Fruit fly (Drosophila melanogaster) whole organism, prepupa: Measurements from ENCODE around the gene Prp18.
A peak's percentile ranks its signal among the peaks of the same experiment; 100 is the strongest.

Experiments used
- Blimp-1 ChIP-seq: fragments of 200-800 bp; sonication (Bioruptor generic); optimal IDR thresholded peaks from 3 replicates; lab custom pipeline; 2017; ENCODE audit warnings: missing biosample characterization, missing genetic modification characterization, mild to moderate bottlenecking, moderate library complexity, missing genetic modification reagents
- CG10631 ChIP-seq: fragments of 200-800 bp; sonication (Bioruptor generic); optimal IDR thresholded peaks from 2 replicates; lab custom pipeline; 2016; ENCODE audit warnings: missing biosample characterization, missing genetic modification characterization
- CG10669 ChIP-seq: fragments of 200-800 bp; sonication (Bioruptor generic); optimal IDR thresholded peaks from 3 replicates; lab custom pipeline; 2018; ENCODE audit warnings: missing biosample characterization, mild to moderate bottlenecking, missing genetic modification characterization, moderate library complexity
- CG11294 ChIP-seq: fragments of 200-800 bp; sonication (Bioruptor generic); IDR thresholded peaks from 2 replicates; pipeline ENCODE4 v1.3.6; 2022; ENCODE audit warnings: missing biosample characterization, missing genetic modification characterization
- CG11902 ChIP-seq: fragments of 200-800 bp; sonication (Bioruptor generic); optimal IDR thresholded peaks from 3 replicates; lab custom pipeline; 2016; ENCODE audit warnings: missing biosample characterization, missing genetic modification characterization
- CG1621 ChIP-seq: fragments of 200-800 bp; sonication (Bioruptor generic); optimal IDR thresholded peaks from 3 replicates; lab custom pipeline; 2018; ENCODE audit warnings: missing biosample characterization, mild to moderate bottlenecking, missing genetic modification characterization
- CG16779 ChIP-seq: fragments of 200-800 bp; sonication (Bioruptor generic); optimal IDR thresholded peaks from 3 replicates; lab custom pipeline; 2017; ENCODE audit warnings: missing biosample characterization, mild to moderate bottlenecking, missing genetic modification characterization
- CG3032 ChIP-seq: fragments of 200-800 bp; optimal IDR thresholded peaks from 2 replicates; lab custom pipeline; 2019; ENCODE audit warnings: missing biosample characterization, mild to moderate bottlenecking, missing genetic modification characterization, moderate library complexity
- CG31627 ChIP-seq: fragments of 200-800 bp; sonication (Bioruptor generic); optimal IDR thresholded peaks from 3 replicates; lab custom pipeline; 2016; ENCODE audit warnings: missing biosample characterization, missing genetic modification characterization
- CG32006 ChIP-seq: fragments of 200-800 bp; sonication (Bioruptor generic); optimal IDR thresholded peaks from 3 replicates; lab custom pipeline; 2017; ENCODE audit warnings: missing biosample characterization, mild to moderate bottlenecking, missing genetic modification characterization
- CG34406 ChIP-seq: fragments of 200-800 bp; sonication (Bioruptor generic); optimal IDR thresholded peaks from 3 replicates; lab custom pipeline; 2016; ENCODE audit warnings: missing biosample characterization, missing genetic modification characterization
- CG4318 ChIP-seq: fragments of 200-800 bp; sonication (Bioruptor generic); optimal IDR thresholded peaks from 3 replicates; lab custom pipeline; 2017; ENCODE audit warnings: missing biosample characterization, mild to moderate bottlenecking, missing genetic modification characterization
- CG6163 ChIP-seq: fragments of 200-800 bp; sonication (Bioruptor generic); IDR thresholded peaks from 3 replicates; pipeline ENCODE4 v1.3.6; 2022; ENCODE audit warnings: missing biosample characterization, missing genetic modification characterization
- CG6276 ChIP-seq: fragments of 200-800 bp; sonication (Bioruptor generic); optimal IDR thresholded peaks from 2 replicates; lab custom pipeline; 2017; ENCODE audit warnings: missing biosample characterization, mild to moderate bottlenecking, missing genetic modification characterization
- CG6792 ChIP-seq: fragments of 200-800 bp; sonication (Bioruptor generic); optimal IDR thresholded peaks from 3 replicates; lab custom pipeline; 2016; ENCODE audit warnings: missing biosample characterization, missing genetic modification characterization
- CG6854 ChIP-seq: fragments of 200-800 bp; sonication (Bioruptor generic); optimal IDR thresholded peaks from 2 replicates; lab custom pipeline; 2017; ENCODE audit warnings: missing biosample characterization, mild to moderate bottlenecking, missing genetic modification characterization
- CG7368 ChIP-seq: fragments of 200-800 bp; sonication (Bioruptor generic); optimal IDR thresholded peaks from 3 replicates; lab custom pipeline; 2016; ENCODE audit warnings: missing biosample characterization, missing genetic modification characterization
- CG8119 ChIP-seq: fragments of 200-800 bp; sonication (Bioruptor generic); IDR thresholded peaks from 3 replicates; pipeline ENCODE4 v1.3.6; 2022; ENCODE audit warnings: missing biosample characterization, missing genetic modification characterization
- CG8319 ChIP-seq: fragments of 200-800 bp; sonication (Bioruptor generic); optimal IDR thresholded peaks from 3 replicates; lab custom pipeline; 2016; ENCODE audit warnings: missing biosample characterization, missing genetic modification characterization
- CG9139 ChIP-seq: fragments of 200-800 bp; sonication (Bioruptor generic); optimal IDR thresholded peaks from 3 replicates; lab custom pipeline; 2017; ENCODE audit warnings: missing biosample characterization, mild to moderate bottlenecking, missing genetic modification characterization
- Eip75B ChIP-seq: fragments of 200-800 bp; sonication (Bioruptor generic); optimal IDR thresholded peaks from 3 replicates; lab custom pipeline; 2016; ENCODE audit warnings: missing biosample characterization, missing genetic modification characterization
- Eip78C ChIP-seq: fragments of 200-800 bp; sonication (Bioruptor generic); peaks from one replicate; lab custom pipeline; 2016; ENCODE audit warnings: missing biosample characterization, missing genetic modification characterization
- Ets21C ChIP-seq: fragments of 200-800 bp; sonication (Bioruptor generic); optimal IDR thresholded peaks from 3 replicates; lab custom pipeline; 2016; ENCODE audit warnings: missing biosample characterization, missing genetic modification characterization
- Ets96B ChIP-seq: fragments of 200-800 bp; optimal IDR thresholded peaks from 2 replicates; lab custom pipeline; 2019; ENCODE audit warnings: missing biosample characterization, mild to moderate bottlenecking, missing genetic modification characterization, moderate library complexity
- Gug ChIP-seq: fragments of 200-800 bp; sonication (Bioruptor generic); IDR thresholded peaks from 2 replicates; pipeline ENCODE4 v1.3.6; 2022; ENCODE audit warnings: missing biosample characterization, missing genetic modification characterization
- Hr38 ChIP-seq: sonication (Bioruptor generic); optimal IDR thresholded peaks from 2 replicates; lab custom pipeline; 2016; ENCODE audit warnings: missing biosample characterization, missing genetic modification characterization
- Hr39 ChIP-seq: fragments of 200-800 bp; sonication (Bioruptor generic); optimal IDR thresholded peaks from 2 replicates; lab custom pipeline; 2016; ENCODE audit warnings: missing biosample characterization, missing genetic modification characterization
- Met ChIP-seq: fragments of 200-800 bp; sonication (Bioruptor generic); optimal IDR thresholded peaks from 3 replicates; lab custom pipeline; 2016; ENCODE audit warnings: missing biosample characterization, missing genetic modification characterization
- OdsH ChIP-seq: fragments of 200-800 bp; sonication (Bioruptor generic); optimal IDR thresholded peaks from 3 replicates; lab custom pipeline; 2016; ENCODE audit warnings: missing biosample characterization, missing genetic modification characterization
- Sox102F ChIP-seq: fragments of 200-800 bp; sonication (Bioruptor generic); optimal IDR thresholded peaks from 2 replicates; lab custom pipeline; 2016; ENCODE audit warnings: missing biosample characterization, mild to moderate bottlenecking, missing genetic modification characterization
- Sox14 ChIP-seq: fragments of 200-800 bp; sonication (Bioruptor generic); optimal IDR thresholded peaks from 3 replicates; lab custom pipeline; 2016; ENCODE audit warnings: missing biosample characterization, missing genetic modification characterization
- Sox15 ChIP-seq: fragments of 200-800 bp; sonication (Bioruptor generic); optimal IDR thresholded peaks from 3 replicates; lab custom pipeline; 2016; ENCODE audit warnings: missing biosample characterization, missing genetic modification characterization
- achi ChIP-seq: fragments of 200-800 bp; sonication (Bioruptor generic); optimal IDR thresholded peaks from 3 replicates; lab custom pipeline; 2016; ENCODE audit warnings: missing biosample characterization, missing genetic modification characterization
- acj6 ChIP-seq: fragments of 200-800 bp; sonication (Bioruptor generic); optimal IDR thresholded peaks from 3 replicates; lab custom pipeline; 2016; ENCODE audit warnings: missing biosample characterization, missing genetic modification characterization
- cyc ChIP-seq: fragments of 200-800 bp; sonication (Bioruptor generic); optimal IDR thresholded peaks from 3 replicates; lab custom pipeline; 2016; ENCODE audit warnings: missing biosample characterization, missing genetic modification characterization
- dsx ChIP-seq: fragments of 200-800 bp; optimal IDR thresholded peaks from 3 replicates; lab custom pipeline; 2019; ENCODE audit warnings: missing biosample characterization, mild to moderate bottlenecking, missing genetic modification characterization, moderate library complexity; ENCODE audit not compliant: poor library complexity, severe bottlenecking
- eg ChIP-seq: fragments of 200-800 bp; sonication (Bioruptor generic); IDR thresholded peaks from 3 replicates; pipeline ENCODE4 v1.3.6; 2022; ENCODE audit warnings: missing biosample characterization, missing genetic modification characterization
- esn ChIP-seq: fragments of 200-800 bp; sonication (Bioruptor generic); optimal IDR thresholded peaks from 2 replicates; lab custom pipeline; 2016; ENCODE audit warnings: missing biosample characterization, mild to moderate bottlenecking, missing genetic modification characterization, moderate library complexity
- fd59A ChIP-seq: fragments of 200-800 bp; sonication (Bioruptor generic); optimal IDR thresholded peaks from 2 replicates; lab custom pipeline; 2017; ENCODE audit warnings: missing biosample characterization, mild to moderate bottlenecking, missing genetic modification characterization, missing genetic modification reagents
- fd85E ChIP-seq: fragments of 200-800 bp; sonication (Bioruptor generic); optimal IDR thresholded peaks from 3 replicates; lab custom pipeline; 2016; ENCODE audit warnings: missing biosample characterization, missing genetic modification characterization
- fkh ChIP-seq: fragments of 200-800 bp; sonication (Bioruptor generic); optimal IDR thresholded peaks from 3 replicates; lab custom pipeline; 2017; ENCODE audit warnings: missing biosample characterization, mild to moderate bottlenecking, missing genetic modification characterization, moderate library complexity
- lz ChIP-seq: fragments of 200-800 bp; sonication (Bioruptor generic); optimal IDR thresholded peaks from 3 replicates; lab custom pipeline; 2016; ENCODE audit warnings: missing biosample characterization, missing genetic modification characterization
- net ChIP-seq: fragments of 200-800 bp; sonication (Bioruptor generic); optimal IDR thresholded peaks from 3 replicates; lab custom pipeline; 2016; ENCODE audit warnings: missing biosample characterization, missing genetic modification characterization
- pdm3 ChIP-seq: fragments of 200-800 bp; sonication (Bioruptor generic); optimal IDR thresholded peaks from 3 replicates; lab custom pipeline; 2016; ENCODE audit warnings: missing biosample characterization, missing genetic modification characterization
- salr ChIP-seq, 2 experiments: fragments of 200-800 bp; sonication (Bioruptor generic); optimal IDR thresholded peaks; 3 replicates each; lab custom pipeline; 2016 to 2018; ENCODE audit warnings: missing biosample characterization in 2 of 2, missing genetic modification characterization in 2 of 2, mild to moderate bottlenecking in 1 of 2
- spab ChIP-seq: fragments of 200-800 bp; sonication (Bioruptor generic); optimal IDR thresholded peaks from 2 replicates; lab custom pipeline; 2017; ENCODE audit warnings: missing biosample characterization, mild to moderate bottlenecking, missing genetic modification characterization, missing genetic modification reagents
- ss ChIP-seq, 2 experiments: fragments of 200-800 bp; sonication (Bioruptor generic); optimal IDR thresholded peaks; 2 replicates in 1 of 2; 3 replicates in 1 of 2; lab custom pipeline; 2017 to 2018; ENCODE audit warnings: mild to moderate bottlenecking in 2 of 2, missing biosample characterization in 2 of 2, missing genetic modification characterization in 2 of 2, moderate library complexity in 1 of 2
- svp ChIP-seq: fragments of 200-800 bp; sonication (Bioruptor generic); peaks from one replicate; lab custom pipeline; 2016; ENCODE audit warnings: missing biosample characterization, missing genetic modification characterization

Gene Prp18

dm6 chr3R:19058384-19058783 is 27.3 kb upstream of the Prp18 start (continued):
- no peak for TF ChIP-seq spab (GFP tag; lab: Kevin White, UChicago)
- TF ChIP-seq esn (GFP tag; lab: Kevin White, UChicago): no peak
- TF ChIP-seq CG6854 (GFP tag; lab: Kevin White, UChicago): no peak
- no peak for TF ChIP-seq CG6792 (GFP tag; lab: Kevin White, UChicago)
- no peak for TF ChIP-seq ss (GFP tag; optimal IDR thresholded peaks at IDR 0.05; lab: Kevin White, UChicago)
- no peak for TF ChIP-seq achi
- no peak for TF ChIP-seq CG31627 (GFP tag; lab: Kevin White, UChicago)
- TF ChIP-seq cyc: no peak
- peak; percentile 22 for TF ChIP-seq CG3032 (tag; lab: Kevin White, UChicago)
- TF ChIP-seq lz: no peak
- no peak for TF ChIP-seq CG6276
- no peak for TF ChIP-seq OdsH (GFP tag; lab: Kevin White, UChicago)
- TF ChIP-seq CG11902 (GFP tag; lab: Kevin White, UChicago): no peak
- no peak for TF ChIP-seq CG16779
- no peak for TF ChIP-seq Sox15 (GFP tag; lab: Kevin White, UChicago)
- TF ChIP-seq CG8119 (GFP tag; lab: Robert Waterston, UW): 0 out of 3 replicates have a peak, but pooled peaks have one; percentile 34
- peak; percentile 61 for TF ChIP-seq Eip78C (GFP tag; lab: Kevin White, UChicago)
- no peak for TF ChIP-seq salr (GFP tag; optimal IDR thresholded peaks at IDR 0.05; lab: Kevin White, UChicago)
- TF ChIP-seq CG4318 (GFP tag; lab: Kevin White, UChicago): no peak
- no peak for TF ChIP-seq net (GFP tag; lab: Kevin White, UChicago)
- TF ChIP-seq pdm3 (GFP tag; lab: Kevin White, UChicago): no peak
- peak; percentile 26 for TF ChIP-seq CG32006
- TF ChIP-seq, all 60 proteins: peak for 13

dm6 chr3R:19056884-19057283 is 25.8 kb upstream of the Prp18 start:
- TF ChIP-seq Sox14 (GFP tag; lab: Kevin White, UChicago) (no peak), CG4318 (GFP tag; lab: Kevin White, UChicago) (no peak), CG10669 (no peak), CG8319 (no peak), acj6 (GFP tag; lab: Kevin White, UChicago) (no peak), CG34406 (GFP tag; lab: Kevin White, UChicago) (no peak), Met (GFP tag; lab: Kevin White, UChicago) (no peak), Ets96B (tag; lab: Kevin White, UChicago) (no peak), Ets21C (no peak), ss (GFP tag; optimal IDR thresholded peaks at IDR 0.05; lab: Kevin White, UChicago) (peak; percentile 39 to 51), CG31627 (GFP tag; lab: Kevin White, UChicago) (no peak), CG7368 (GFP tag; lab: Kevin White, UChicago) (no peak), CG16779 (no peak), CG9139 (GFP tag; lab: Kevin White, UChicago) (peak; percentile 2), spab (GFP tag; lab: Kevin White, UChicago) (peak; percentile 4), CG3032 (tag; lab: Kevin White, UChicago) (no peak), fkh (GFP tag; lab: Kevin White, UChicago) (peak; percentile 69), Blimp-1 (GFP tag; lab: Kevin White, UChicago) (no peak), Eip75B (GFP tag; lab: Kevin White, UChicago) (peak; percentile 0), CG32006 (no peak), esn (GFP tag; lab: Kevin White, UChicago) (no peak), Sox102F (no peak), CG10631 (GFP tag; lab: Kevin White, UChicago) (peak; percentile 37), eg (GFP tag; lab: Robert Waterston, UW) (no peak), CG6854 (GFP tag; lab: Kevin White, UChicago) (no peak), dsx (GFP tag; lab: Kevin White, UChicago) (peak; percentile 17), achi (peak; percentile 19), svp (GFP tag; lab: Kevin White, UChicago) (peak; percentile 46), CG1621 (tag; lab: Kevin White, UChicago) (peak; percentile 8), fd59A (GFP tag; lab: Kevin White, UChicago) (no peak), net (GFP tag; lab: Kevin White, UChicago) (peak; percentile 15), pdm3 (GFP tag; lab: Kevin White, UChicago) (no peak), CG6163 (GFP tag; lab: Robert Waterston, UW) (0 out of 3 replicates have a peak, but pooled peaks have one; percentile 44), Sox15 (GFP tag; lab: Kevin White, UChicago) (no peak), Hr38 (GFP tag; lab: Kevin White, UChicago) (no peak), Eip78C (GFP tag; lab: Kevin White, UChicago) (peak; percentile 66), salr (GFP tag; optimal IDR thresholded peaks at IDR 0.05; lab: Kevin White, UChicago) (no peak), CG11294 (GFP tag; lab: Robert Waterston, UW) (no peak), lz (no peak), Gug (GFP tag; lab: Robert Waterston, UW) (peak; percentile 22; the same call in 1 of the 2 replicates), fd85E (no peak), Hr39 (no peak)
